Worm (Caenorhabditis elegans): ENCODE data around the gene str-198.

- no peak for TF ChIP-seq ceh-43 (GFP tag; optimal IDR thresholded peaks at IDR 0.05)
- TF ChIP-seq ces-1 (GFP tag; optimal IDR thresholded peaks at IDR 0.05), result no peak
- no peak for TF ChIP-seq nhr-237 (tag; optimal IDR thresholded peaks at IDR 0.05)
- no peak for TF ChIP-seq nhr-28 (tag; optimal IDR thresholded peaks at IDR 0.05)
- TF ChIP-seq lsy-2 (tag; optimal IDR thresholded peaks at IDR 0.05), result no peak
- TF ChIP-seq sptf-1 (tag; optimal IDR thresholded peaks at IDR 0.05), result no peak
- no peak for TF ChIP-seq elt-3 (tag; optimal IDR thresholded peaks at IDR 0.05)
- no peak for TF ChIP-seq ztf-11 (tag; optimal IDR thresholded peaks at IDR 0.05)
- no peak for TF ChIP-seq blmp-1 (tag; optimal IDR thresholded peaks at IDR 0.05)
- TF ChIP-seq snpc-4 (tag; optimal IDR thresholded peaks at IDR 0.05), result no peak
- TF ChIP-seq mep-1 (tag; optimal IDR thresholded peaks at IDR 0.05), result no peak
- TF ChIP-seq nhr-12 (tag; optimal IDR thresholded peaks at IDR 0.05), result no peak
Observed at ce11 chrV:16045837-16046236, 1.8 kb upstream of the str-198 start, which contains the start of gene T10C6.15.

Data from whole organism, mixed stage, embryonic.